Worm (Caenorhabditis elegans) whole organism, L4 larva: ENCODE measurements around the gene tag-151.

Experiments used
- F26F4.8 ChIP-seq: fragments of 200-800 bp; sonication (Bioruptor generic); conservative IDR thresholded peaks from 2 replicates; pipeline ENCODE4 v1.3.6; 2022; ENCODE audit warnings: missing genetic modification characterization, missing compliant biosample characterization
- T20F7.1 ChIP-seq: fragments of 200-800 bp; sonication (Bioruptor generic); optimal IDR thresholded peaks from 2 replicates; lab custom pipeline; 2018; ENCODE audit warnings: mild to moderate bottlenecking, missing genetic modification characterization, missing compliant biosample characterization
- T26A8.4 ChIP-seq: fragments of 200-800 bp; sonication (Bioruptor generic); IDR thresholded peaks from 2 replicates; pipeline ENCODE4 v1.3.6; 2022; ENCODE audit warnings: missing genetic modification characterization, missing compliant biosample characterization
- Y48G9A.11 ChIP-seq: fragments of 200-800 bp; sonication (Bioruptor generic); IDR thresholded peaks from 2 replicates; pipeline ENCODE4 v1.3.6; 2022; ENCODE audit warnings: missing genetic modification reagents, missing genetic modification characterization, missing compliant biosample characterization
- aha-1 ChIP-seq: fragments of 150-350 bp; peaks from one replicate; lab custom pipeline; 2014; ENCODE audit warnings: missing biosample characterization, missing genetic modification characterization
- attf-4 ChIP-seq: sonication (generic microtip); optimal IDR thresholded peaks from 3 replicates; lab custom pipeline; 2017; ENCODE audit warnings: missing biosample characterization, missing genetic modification characterization
- ceh-28 ChIP-seq: fragments of 150-350 bp; optimal IDR thresholded peaks from 2 replicates; lab custom pipeline; 2014; ENCODE audit warnings: missing biosample characterization, missing genetic modification reagents, missing genetic modification characterization
- ceh-32 ChIP-seq: sonication (generic microtip); optimal IDR thresholded peaks from 2 replicates; lab custom pipeline; 2016; ENCODE audit warnings: mild to moderate bottlenecking, missing genetic modification characterization, missing compliant biosample characterization; ENCODE audit not compliant: poor library complexity
- ceh-44 ChIP-seq: fragments of 200-800 bp; sonication (Bioruptor generic); IDR thresholded peaks from 2 replicates; pipeline ENCODE4 v1.3.6; 2022; ENCODE audit warnings: missing genetic modification reagents, missing genetic modification characterization, missing compliant biosample characterization
- ceh-62 ChIP-seq: sonication (generic microtip); optimal IDR thresholded peaks from 2 replicates; lab custom pipeline; 2017; ENCODE audit warnings: missing biosample characterization, missing genetic modification characterization
- ceh-82 ChIP-seq: sonication (generic microtip); optimal IDR thresholded peaks from 2 replicates; lab custom pipeline; 2017; ENCODE audit warnings: missing biosample characterization, missing genetic modification characterization
- ctbp-1 ChIP-seq: fragments of 200-800 bp; sonication (Bioruptor generic); IDR thresholded peaks from 2 replicates; pipeline ENCODE4 v1.3.6; 2022; ENCODE audit warnings: missing genetic modification reagents, missing genetic modification characterization, missing compliant biosample characterization
- daf-16 ChIP-seq, 3 experiments: sonication (generic microtip); optimal IDR thresholded peaks; 2 replicates each; lab custom pipeline; 2016 to 2017; ENCODE audit warnings: missing genetic modification characterization in 3 of 3, missing genetic modification reagents in 3 of 3, mild to moderate bottlenecking in 2 of 3, missing compliant biosample characterization in 2 of 3, missing biosample characterization in 1 of 3, moderate library complexity in 1 of 3
- daf-19 ChIP-seq: fragments of 200-800 bp; sonication (Bioruptor generic); conservative IDR thresholded peaks from 2 replicates; pipeline ENCODE4 v1.3.6; 2022; ENCODE audit warnings: missing genetic modification characterization, missing compliant biosample characterization
- dmd-6 ChIP-seq: fragments of 200-800 bp; sonication (Bioruptor generic); IDR thresholded peaks from 2 replicates; pipeline ENCODE4 v1.3.6; 2022; ENCODE audit warnings: missing genetic modification reagents, missing genetic modification characterization, missing compliant biosample characterization
- dpl-1 ChIP-seq: fragments of 150-350 bp; optimal IDR thresholded peaks from 2 replicates; lab custom pipeline; 2014; ENCODE audit warnings: missing biosample characterization, missing genetic modification reagents, missing genetic modification characterization
- duxl-1 ChIP-seq: sonication (generic microtip); optimal IDR thresholded peaks from 2 replicates; lab custom pipeline; 2016; ENCODE audit warnings: mild to moderate bottlenecking, missing genetic modification characterization, moderate library complexity, missing compliant biosample characterization; ENCODE audit not compliant: poor library complexity
- egl-27 ChIP-seq: sonication (generic microtip); optimal IDR thresholded peaks from 3 replicates; lab custom pipeline; 2017; ENCODE audit warnings: missing biosample characterization, missing genetic modification reagents, missing genetic modification characterization
- hif-1 ChIP-seq, 2 experiments: sonication (generic microtip); optimal IDR thresholded peaks; 2 replicates each; lab custom pipeline; 2016 to 2017; ENCODE audit warnings: missing compliant biosample characterization in 2 of 2, missing genetic modification characterization in 2 of 2, missing genetic modification reagents in 2 of 2, missing genotype in 2 of 2, mild to moderate bottlenecking in 1 of 2
- hlh-30 ChIP-seq: sonication (generic microtip); optimal IDR thresholded peaks from 2 replicates; lab custom pipeline; 2017; ENCODE audit warnings: antibody characterized with exemption, mild to moderate bottlenecking, missing genetic modification characterization, missing compliant biosample characterization; ENCODE audit not compliant: insufficient read depth
- hmg-1.1 ChIP-seq: fragments of 200-800 bp; sonication (Bioruptor generic); IDR thresholded peaks from 2 replicates; pipeline ENCODE4 v1.3.6; 2022; ENCODE audit warnings: missing genetic modification reagents, missing genetic modification characterization, missing compliant biosample characterization
- lsy-2 ChIP-seq, 2 experiments: fragments of 150-350 bp in 1 of 2; sonication (generic microtip) in 1 of 2; optimal IDR thresholded peaks; 2 replicates each; lab custom pipeline; 2014 to 2017; ENCODE audit warnings: missing biosample characterization in 2 of 2, missing genetic modification characterization in 2 of 2
- madf-5 ChIP-seq, 2 experiments: fragments of 200-800 bp; sonication (Bioruptor generic); IDR thresholded peaks; 2 replicates each; pipeline ENCODE4 v1.3.6; 2022; ENCODE audit warnings: missing compliant biosample characterization in 2 of 2, missing genetic modification characterization in 2 of 2
- madf-9 ChIP-seq: fragments of 200-800 bp; sonication (Bioruptor generic); conservative IDR thresholded peaks from 2 replicates; pipeline ENCODE4 v1.3.6; 2022; ENCODE audit warnings: missing genetic modification reagents, missing genetic modification characterization, missing compliant biosample characterization
- mdt-29 ChIP-seq: fragments of 200-800 bp; sonication (Bioruptor generic); IDR thresholded peaks from 2 replicates; pipeline ENCODE4 v1.3.6; 2022; ENCODE audit warnings: missing genetic modification reagents, missing genetic modification characterization, missing compliant biosample characterization
- mep-1 ChIP-seq: fragments of 150-350 bp; sonication (generic microtip); optimal IDR thresholded peaks from 3 replicates; lab custom pipeline; 2014; ENCODE audit warnings: missing biosample characterization, missing genetic modification characterization
- mes-2 ChIP-seq: sonication (generic microtip); optimal IDR thresholded peaks from 2 replicates; lab custom pipeline; 2016; ENCODE audit warnings: missing genotype, mild to moderate bottlenecking, missing genetic modification characterization, missing compliant biosample characterization; ENCODE audit not compliant: poor library complexity, severe bottlenecking
- nhr-11 ChIP-seq: fragments of 150-350 bp; optimal IDR thresholded peaks from 2 replicates; lab custom pipeline; 2014; ENCODE audit warnings: missing biosample characterization, missing genetic modification characterization
- nhr-41 ChIP-seq: fragments of 200-800 bp; sonication (Bioruptor generic); IDR thresholded peaks from 2 replicates; pipeline ENCODE4 v1.3.6; 2022; ENCODE audit warnings: missing genetic modification reagents, missing genetic modification characterization, missing compliant biosample characterization
- nhr-48 ChIP-seq: sonication (generic microtip); optimal IDR thresholded peaks from 2 replicates; lab custom pipeline; 2016; ENCODE audit warnings: mild to moderate bottlenecking, missing genetic modification characterization, missing compliant biosample characterization
- nhr-77 ChIP-seq: fragments of 150-350 bp; optimal IDR thresholded peaks from 2 replicates; lab custom pipeline; 2014; ENCODE audit warnings: missing biosample characterization, missing genetic modification characterization
- pha-4 ChIP-seq, 2 experiments: fragments of 150-350 bp in 1 of 2; fragments of 200-800 bp in 1 of 2; sonication (Bioruptor generic) in 1 of 2; IDR thresholded peaks in 1 of 2; optimal IDR thresholded peaks in 1 of 2; 2 replicates each; pipeline versions ENCODE4 v1.3.6 to Lab custom; 2014 to 2022; ENCODE audit warnings: missing genetic modification characterization in 2 of 2, missing genetic modification reagents in 2 of 2, missing biosample characterization in 1 of 2, missing compliant biosample characterization in 1 of 2
- pqm-1 ChIP-seq: sonication (generic microtip); optimal IDR thresholded peaks from 2 replicates; lab custom pipeline; 2017; ENCODE audit warnings: missing biosample characterization, missing genetic modification characterization
- rbr-2 ChIP-seq: sonication (generic microtip); optimal IDR thresholded peaks from 2 replicates; lab custom pipeline; 2016; ENCODE audit warnings: missing genotype, missing genetic modification characterization, missing compliant biosample characterization
- saeg-2 ChIP-seq: fragments of 200-800 bp; sonication (Bioruptor generic); IDR thresholded peaks from 2 replicates; pipeline ENCODE4 v1.3.6; 2022; ENCODE audit warnings: missing genetic modification reagents, missing genetic modification characterization, missing compliant biosample characterization
- sdz-12 ChIP-seq: fragments of 200-800 bp; sonication (Bioruptor generic); optimal IDR thresholded peaks from 2 replicates; lab custom pipeline; 2018; ENCODE audit warnings: mild to moderate bottlenecking, missing genetic modification characterization, missing compliant biosample characterization
- snpc-1.2 ChIP-seq: fragments of 200-800 bp; sonication (Bioruptor generic); IDR thresholded peaks from 2 replicates; pipeline ENCODE4 v1.3.6; 2022; ENCODE audit warnings: missing genetic modification reagents, missing genetic modification characterization, missing compliant biosample characterization
- snpc-4 ChIP-seq: fragments of 150-350 bp; optimal IDR thresholded peaks from 2 replicates; lab custom pipeline; 2014; ENCODE audit warnings: missing biosample characterization, missing genetic modification characterization
- unc-39 ChIP-seq: sonication (generic microtip); optimal IDR thresholded peaks from 2 replicates; lab custom pipeline; 2017; ENCODE audit warnings: missing biosample characterization, missing genetic modification characterization
- zfp-2 ChIP-seq: sonication (generic microtip); optimal IDR thresholded peaks from 2 replicates; lab custom pipeline; 2016; ENCODE audit warnings: mild to moderate bottlenecking, missing genetic modification characterization, missing compliant biosample characterization
- ztf-7 ChIP-seq: fragments of 150-350 bp; optimal IDR thresholded peaks from 2 replicates; lab custom pipeline; 2014; ENCODE audit warnings: missing biosample characterization, missing genetic modification characterization

tag-151 gene

ce11 chrII:4739984-4740462 is 29.9 kb downstream of the tag-151 start, which contains the start of gene eas-1 (continued):
- TF ChIP-seq hlh-30 (peak; percentile 91), ceh-44 (GFP tag; lab: Robert Waterston, UW) (no peak), sdz-12 (no peak), daf-16 (GFP tag; optimal IDR thresholded peaks at IDR 0.05; lab: Kevin White, UChicago) (no peak), daf-16 (tag; optimal IDR thresholded peaks at IDR 0.05; lab: Kevin White, UChicago) (peak; percentile 42), unc-39 (no peak), ztf-7 (tag; lab: Kevin White, UChicago) (peak; percentile 8), ceh-32 (tag; lab: Kevin White, UChicago) (no peak), T20F7.1 (peak; percentile 63), aha-1 (no peak), madf-9 (GFP tag; lab: Robert Waterston, UW) (peak; percentile 71), dpl-1 (GFP tag; lab: Kevin White, UChicago) (peak; percentile 97), dmd-6 (GFP tag; lab: Robert Waterston, UW) (peak; percentile 69), lsy-2 (tag; optimal IDR thresholded peaks at IDR 0.05; lab: Kevin White, UChicago) (peak in 1 of 2 experiments; percentile 86), mdt-29 (GFP tag; lab: Robert Waterston, UW) (no peak), daf-19 (GFP tag; lab: Robert Waterston, UW) (no peak), duxl-1 (tag; lab: Kevin White, UChicago) (peak; percentile 15), F26F4.8 (GFP tag; lab: Robert Waterston, UW) (no peak), nhr-11 (tag; lab: Kevin White, UChicago) (peak; percentile 12), madf-5 (GFP tag; IDR thresholded peaks at IDR 0.05; lab: Robert Waterston, UW) (no peak), ceh-62 (tag; lab: Kevin White, UChicago) (no peak), saeg-2 (GFP tag; lab: Robert Waterston, UW) (no peak), nhr-48 (peak; percentile 54), ceh-28 (tag; lab: Kevin White, UChicago) (no peak), mes-2 (peak; percentile 99), T26A8.4 (GFP tag; lab: Robert Waterston, UW) (0 out of 2 replicates have a peak, but pooled peaks have one; percentile 19), nhr-77 (tag; lab: Kevin White, UChicago) (no peak), snpc-4 (tag; lab: Kevin White, UChicago) (no peak), nhr-41 (no peak), hmg-1.1 (peak; percentile 66), Y48G9A.11 (GFP tag; lab: Robert Waterston, UW) (peak; percentile 79), ceh-82 (tag; lab: Kevin White, UChicago) (no peak), snpc-1.2 (no peak), pha-4 (GFP tag; IDR thresholded peaks at IDR 0.05; lab: Robert Waterston, UW) (no peak), pha-4 (tag; optimal IDR thresholded peaks at IDR 0.05; lab: Kevin White, UChicago) (no peak), rbr-2 (tag; lab: Kevin White, UChicago) (peak; percentile 56), egl-27 (tag; lab: Kevin White, UChicago) (no peak), pqm-1 (no peak), ctbp-1 (GFP tag; lab: Robert Waterston, UW) (no peak), hif-1 (tag; optimal IDR thresholded peaks at IDR 0.05; lab: Kevin White, UChicago) (peak in 1 of 2 experiments; percentile 92), attf-4 (tag; lab: Kevin White, UChicago) (no peak), zfp-2 (no peak), mep-1 (no peak)
